Fruit fly (Drosophila melanogaster): ENCODE measurements around the gene CG4382.

DNA sequence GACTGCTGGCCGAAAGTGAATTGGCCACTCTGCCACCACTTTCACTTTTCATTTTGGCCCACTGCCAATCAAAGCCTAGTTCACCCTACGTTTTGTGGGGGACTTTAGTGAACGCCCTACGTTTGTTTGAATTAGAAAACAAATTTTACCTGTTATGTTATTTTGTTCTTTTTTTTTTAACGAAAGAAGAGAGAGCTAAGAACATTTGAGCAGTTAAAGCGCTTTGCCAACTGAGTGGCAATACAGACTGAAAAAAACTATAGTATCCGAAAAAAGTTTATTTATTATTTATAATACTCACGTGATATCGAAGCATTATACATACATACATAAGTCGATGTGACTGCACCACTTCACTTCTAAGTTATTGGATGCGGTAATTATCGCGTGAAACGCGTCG lies 17.2 kb upstream of the CG4382 start:
- TF ChIP-seq insv (optimal IDR thresholded peaks at IDR 0.05) (no peak), ttk (optimal IDR thresholded peaks at IDR 0.05) (no peak)
